Fruit fly (Drosophila melanogaster): ENCODE results near the gene CG43993.

DNA sequence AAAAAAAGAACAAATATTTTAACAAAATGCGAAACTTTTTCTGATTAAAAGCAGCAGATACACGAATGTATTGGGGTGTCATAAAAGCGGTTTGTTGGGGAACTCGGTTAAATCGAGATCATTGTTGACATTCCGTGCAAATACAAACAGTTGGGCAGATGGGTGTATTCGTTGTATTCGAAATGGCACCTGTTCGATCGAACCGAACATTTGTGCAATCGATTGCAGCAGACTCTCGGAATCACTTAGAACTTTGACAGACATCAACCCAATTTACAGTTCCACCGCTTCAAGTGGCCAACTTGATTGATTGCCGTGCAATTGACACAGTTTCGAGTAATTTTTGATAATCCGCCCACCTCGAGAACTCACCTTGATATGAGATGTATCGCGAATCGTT is 48.1 kb downstream of the CG43993 start:
- no peak for TF ChIP-seq CG8478 (optimal IDR thresholded peaks at IDR 0.05)
- TF ChIP-seq CTCF (optimal IDR thresholded peaks at IDR 0.05), result no peak

Data from S2 (cell line).